Worm (Caenorhabditis elegans): ENCODE results near the gene T24B8.3.

Gene T24B8.3

ce11 chrII:9057035-9057668 is 3.8 kb downstream of the T24B8.3 start, which contains the start of gene rpl-32 (continued):
- TF ChIP-seq rcor-1 (GFP tag; IDR thresholded peaks at IDR 0.05) = peak; percentile 78

- no peak for TF ChIP-seq cebp-1 (GFP tag; IDR thresholded peaks at IDR 0.05)
- peak; percentile 63 for TF ChIP-seq cebp-1 (tag; optimal IDR thresholded peaks at IDR 0.05)
- TF ChIP-seq athp-1 (tag; optimal IDR thresholded peaks at IDR 0.05) = peak; percentile 81
- TF ChIP-seq attf-6 (GFP tag; IDR thresholded peaks at IDR 0.05) = peak; percentile 83
- TF ChIP-seq madf-3 (GFP tag; IDR thresholded peaks at IDR 0.05) = peak; percentile 77; the same call in 1 of the 2 replicates
- TF ChIP-seq sea-2 (GFP tag; IDR thresholded peaks at IDR 0.05) = no peak
- TF ChIP-seq ztf-18 (tag; optimal IDR thresholded peaks at IDR 0.05) = no peak
- peak; percentile 42 to 62 for TF ChIP-seq rec-8 (tag; optimal IDR thresholded peaks at IDR 0.05)
- peak; percentile 55; the same call in 1 of the 2 replicates for TF ChIP-seq egl-44 (GFP tag; IDR thresholded peaks at IDR 0.05)
- TF ChIP-seq mes-4 (tag; optimal IDR thresholded peaks at IDR 0.05) = peak; percentile 20
- TF ChIP-seq F52B5.7 (tag; optimal IDR thresholded peaks at IDR 0.05) = peak; percentile 65
- TF ChIP-seq cebp-2 (GFP tag; IDR thresholded peaks at IDR 0.05) = peak; percentile 82; the same call in 1 of the 2 replicates
- TF ChIP-seq zfh-2 (GFP tag; conservative IDR thresholded peaks at IDR 0.05) = peak; percentile 42; the same call in 1 of the 2 replicates
- peak; percentile 80; the same call in 1 of the 2 replicates for TF ChIP-seq pbrm-1 (GFP tag; IDR thresholded peaks at IDR 0.05)
- no peak for TF ChIP-seq fkh-3 (tag; optimal IDR thresholded peaks at IDR 0.05)
- TF ChIP-seq him-1 (tag; optimal IDR thresholded peaks at IDR 0.05) = peak; percentile 36
- peak; percentile 33 for TF ChIP-seq zim-3 (tag; optimal IDR thresholded peaks at IDR 0.05)
- TF ChIP-seq repo-1 (tag; optimal IDR thresholded peaks at IDR 0.05) = peak; percentile 7
- TF ChIP-seq nfya-2 (GFP tag; IDR thresholded peaks at IDR 0.05) = peak; percentile 9; the same call in 1 of the 2 replicates
- TF ChIP-seq Y95B8A.8 (GFP tag; IDR thresholded peaks at IDR 0.05) = peak; percentile 44; the same call in 1 of the 2 replicates
- peak in 1 of 3 experiments; percentile 43 for TF ChIP-seq lin-35 (GFP tag; optimal IDR thresholded peaks at IDR 0.05)
- peak; percentile 17 for TF ChIP-seq unc-130 (GFP tag; optimal IDR thresholded peaks at IDR 0.05)
- no peak for TF ChIP-seq dpl-1 (GFP tag; optimal IDR thresholded peaks at IDR 0.05)
- no peak for TF ChIP-seq tbx-9 (tag; optimal IDR thresholded peaks at IDR 0.05; ENCODE audit: borderline replicate concordance)
- peak; percentile 41; the same call in 1 of the 2 replicates for TF ChIP-seq hmg-1.2 (GFP tag; IDR thresholded peaks at IDR 0.05)
- peak; percentile 95 for TF ChIP-seq B0336.3 (GFP tag; IDR thresholded peaks at IDR 0.05)
- TF ChIP-seq dox-1 (GFP tag; IDR thresholded peaks at IDR 0.05) = peak; percentile 58
- peak; percentile 13 for TF ChIP-seq B0035.1 (tag; optimal IDR thresholded peaks at IDR 0.05)
- no peak for TF ChIP-seq T07F8.4 (tag; optimal IDR thresholded peaks at IDR 0.05)
- TF ChIP-seq C17E4.6 (GFP tag; IDR thresholded peaks at IDR 0.05) = peak; percentile 72
- TF ChIP-seq ceh-100 (GFP tag; IDR thresholded peaks at IDR 0.05) = peak; percentile 60; the same call in 1 of the 2 replicates
- TF ChIP-seq let-607 (tag; optimal IDR thresholded peaks at IDR 0.05) = no peak
- no peak for TF ChIP-seq mxl-1 (tag; optimal IDR thresholded peaks at IDR 0.05)
- TF ChIP-seq snpc-1.3 (tag; optimal IDR thresholded peaks at IDR 0.05; ENCODE audit: insufficient read depth) = peak; percentile 74
- TF ChIP-seq ceh-79 (tag; optimal IDR thresholded peaks at IDR 0.05) = no peak
- no peak for TF ChIP-seq hlh-12 (tag; optimal IDR thresholded peaks at IDR 0.05)
- peak; percentile 87 for TF ChIP-seq ekl-4 (GFP tag; IDR thresholded peaks at IDR 0.05)
- no peak for TF ChIP-seq B0019.2 (GFP tag; conservative IDR thresholded peaks at IDR 0.05)
- no peak for TF ChIP-seq let-526 (GFP tag; IDR thresholded peaks at IDR 0.05)
- peak; percentile 81; the same call in 1 of the 2 replicates for TF ChIP-seq Y56A3A.18 (GFP tag; IDR thresholded peaks at IDR 0.05)
- no peak for TF ChIP-seq F57C9.4 (tag; optimal IDR thresholded peaks at IDR 0.05)
- no peak for TF ChIP-seq Y67H2A.10 (GFP tag; conservative IDR thresholded peaks at IDR 0.05)
- peak; percentile 79; the same call in 1 of the 2 replicates for TF ChIP-seq F39B2.1 (GFP tag; IDR thresholded peaks at IDR 0.05)
- peak; percentile 60; the same call in 1 of the 2 replicates for TF ChIP-seq D2030.7 (GFP tag; IDR thresholded peaks at IDR 0.05)
Observed at ce11 chrII:9056215-9056819, 4.6 kb downstream of the T24B8.3 start.
